Worm (Caenorhabditis elegans) whole organism, L1 larva: ENCODE results near the gene F43D2.6.
A peak's percentile ranks its signal among the peaks of the same experiment; 100 is the strongest.

Experiments
- C34B4.2 ChIP-seq: sonication (generic microtip); optimal IDR thresholded peaks from 2 replicates; lab custom pipeline; 2017; ENCODE audit warnings: mild to moderate bottlenecking, missing genetic modification characterization, missing compliant biosample characterization
- alr-1 ChIP-seq: fragments of 200-800 bp; sonication (Bioruptor generic); optimal IDR thresholded peaks from 2 replicates; lab custom pipeline; 2018; ENCODE audit warnings: borderline replicate concordance, mild to moderate bottlenecking, missing genetic modification characterization, missing compliant biosample characterization
- aly-2 ChIP-seq: fragments of 150-350 bp; optimal IDR thresholded peaks from 2 replicates; lab custom pipeline; 2014; ENCODE audit warnings: missing biosample characterization, missing genetic modification characterization
- blmp-1 ChIP-seq: fragments of 150-350 bp; optimal IDR thresholded peaks from 2 replicates; lab custom pipeline; 2014; ENCODE audit warnings: missing biosample characterization, missing genetic modification characterization
- ceh-90 ChIP-seq: sonication (generic microtip); optimal IDR thresholded peaks from 2 replicates; lab custom pipeline; 2016; ENCODE audit warnings: missing genetic modification characterization, missing compliant biosample characterization
- dpl-1 ChIP-seq, 3 experiments: fragments of 150-350 bp in 2 of 3; sonication (generic microtip) in 1 of 3; optimal IDR thresholded peaks; 2 replicates each; lab custom pipeline; 2014 to 2017; ENCODE audit warnings: missing biosample characterization in 3 of 3, missing genetic modification characterization in 3 of 3, missing genetic modification reagents in 3 of 3
- dsc-1 ChIP-seq: sonication (generic microtip); optimal IDR thresholded peaks from 2 replicates; lab custom pipeline; 2016; ENCODE audit warnings: mild to moderate bottlenecking, missing genetic modification characterization, missing compliant biosample characterization
- efl-1 ChIP-seq, 4 experiments: fragments of 150-350 bp; optimal IDR thresholded peaks in 3 of 4; peaks in 1 of 4; 1 replicate in 1 of 4; 2 replicates in 3 of 4; lab custom pipeline; 2014; ENCODE audit warnings: missing biosample characterization in 2 of 4, missing genetic modification characterization in 2 of 4, missing genetic modification reagents in 2 of 4
- elt-2 ChIP-seq: sonication (generic microtip); optimal IDR thresholded peaks from 2 replicates; lab custom pipeline; 2016; ENCODE audit warnings: missing genetic modification characterization, mild to moderate bottlenecking, inconsistent platforms, missing compliant biosample characterization, missing genetic modification reagents
- ets-5 ChIP-seq: fragments of 200-800 bp; sonication (Bioruptor generic); IDR thresholded peaks from 2 replicates; pipeline ENCODE4 v1.3.6; 2022; ENCODE audit warnings: missing genetic modification characterization, missing compliant biosample characterization
- fkh-8 ChIP-seq: sonication (generic microtip); optimal IDR thresholded peaks from 2 replicates; lab custom pipeline; 2016; ENCODE audit warnings: mild to moderate bottlenecking, missing genetic modification characterization, missing compliant biosample characterization
- fos-1 ChIP-seq: fragments of 150-350 bp; optimal IDR thresholded peaks from 2 replicates; lab custom pipeline; 2014; ENCODE audit warnings: missing biosample characterization, missing genetic modification characterization
- irx-1 ChIP-seq: sonication (generic microtip); optimal IDR thresholded peaks from 2 replicates; lab custom pipeline; 2016; ENCODE audit warnings: missing genetic modification characterization, missing compliant biosample characterization
- isw-1 ChIP-seq: fragments of 200-800 bp; sonication (Bioruptor generic); IDR thresholded peaks from 2 replicates; pipeline ENCODE4 v1.3.6; 2022; ENCODE audit warnings: missing genetic modification characterization, missing compliant biosample characterization
- lin-14 ChIP-seq: fragments of 200-800 bp; sonication (Bioruptor generic); optimal IDR thresholded peaks from 2 replicates; lab custom pipeline; 2018; ENCODE audit warnings: mild to moderate bottlenecking, missing genetic modification characterization, moderate library complexity, missing compliant biosample characterization
- lin-15B ChIP-seq: fragments of 150-350 bp; sonication (generic microtip); optimal IDR thresholded peaks from 3 replicates; lab custom pipeline; 2014; ENCODE audit warnings: missing biosample characterization, missing genetic modification characterization
- lin-35 ChIP-seq, 2 experiments: fragments of 150-350 bp; optimal IDR thresholded peaks; 2 replicates each; lab custom pipeline; 2014; ENCODE audit warnings: missing biosample characterization in 2 of 2, missing genetic modification characterization in 2 of 2, missing genetic modification reagents in 2 of 2
- lir-3 ChIP-seq: sonication (generic microtip); optimal IDR thresholded peaks from 2 replicates; lab custom pipeline; 2016; ENCODE audit warnings: mild to moderate bottlenecking, missing genetic modification characterization, moderate library complexity, missing compliant biosample characterization; ENCODE audit not compliant: poor library complexity
- lsy-2 ChIP-seq, 2 experiments: fragments of 150-350 bp; optimal IDR thresholded peaks; 2 replicates each; lab custom pipeline; 2014; ENCODE audit warnings: missing biosample characterization in 2 of 2, missing genetic modification characterization in 2 of 2
- mef-2 ChIP-seq: fragments of 150-350 bp; optimal IDR thresholded peaks from 2 replicates; lab custom pipeline; 2014; ENCODE audit warnings: missing biosample characterization, missing genetic modification characterization
- nhr-20 ChIP-seq: sonication (generic microtip); optimal IDR thresholded peaks from 2 replicates; lab custom pipeline; 2016; ENCODE audit warnings: mild to moderate bottlenecking, missing genetic modification characterization, missing compliant biosample characterization
- nhr-28 ChIP-seq: fragments of 150-350 bp; optimal IDR thresholded peaks from 2 replicates; lab custom pipeline; 2014; ENCODE audit warnings: missing biosample characterization, missing genetic modification characterization
- nhr-71 ChIP-seq: sonication (generic microtip); optimal IDR thresholded peaks from 2 replicates; lab custom pipeline; 2016; ENCODE audit warnings: mild to moderate bottlenecking, missing genetic modification characterization, moderate library complexity, missing compliant biosample characterization
- nhr-85 ChIP-seq: sonication (generic microtip); peaks from one replicate; lab custom pipeline; 2016; ENCODE audit warnings: missing genetic modification characterization, inconsistent platforms, missing compliant biosample characterization
- pqm-1 ChIP-seq: sonication (generic microtip); optimal IDR thresholded peaks from 3 replicates; lab custom pipeline; 2017; ENCODE audit warnings: missing biosample characterization, missing genetic modification characterization
- rnt-1 ChIP-seq: sonication (generic microtip); optimal IDR thresholded peaks from 2 replicates; lab custom pipeline; 2016; ENCODE audit warnings: mild to moderate bottlenecking, missing genetic modification characterization, moderate library complexity, missing compliant biosample characterization
- skn-1 ChIP-seq: fragments of 150-350 bp; optimal IDR thresholded peaks from 2 replicates; lab custom pipeline; 2014; ENCODE audit warnings: missing biosample characterization, missing genetic modification characterization
- snu-23 ChIP-seq: sonication (generic microtip); optimal IDR thresholded peaks from 2 replicates; lab custom pipeline; 2016; ENCODE audit warnings: missing genetic modification characterization, missing compliant biosample characterization
- sptf-1 ChIP-seq: fragments of 150-350 bp; optimal IDR thresholded peaks from 2 replicates; lab custom pipeline; 2014; ENCODE audit warnings: missing biosample characterization, missing genetic modification characterization
- sup-37 ChIP-seq: fragments of 200-800 bp; sonication (Bioruptor generic); optimal IDR thresholded peaks from 2 replicates; lab custom pipeline; 2018; ENCODE audit warnings: mild to moderate bottlenecking, missing genetic modification characterization, missing compliant biosample characterization
- swsn-7 ChIP-seq: sonication (generic microtip); optimal IDR thresholded peaks from 2 replicates; lab custom pipeline; 2016; ENCODE audit warnings: missing genetic modification characterization, missing compliant biosample characterization
- tbx-2 ChIP-seq: sonication (generic microtip); optimal IDR thresholded peaks from 2 replicates; lab custom pipeline; 2016; ENCODE audit warnings: missing genetic modification characterization, missing compliant biosample characterization
- tlp-1 ChIP-seq: fragments of 150-350 bp; optimal IDR thresholded peaks from 2 replicates; lab custom pipeline; 2014; ENCODE audit warnings: missing biosample characterization, missing genetic modification characterization
- unc-130 ChIP-seq: fragments of 150-350 bp; optimal IDR thresholded peaks from 2 replicates; lab custom pipeline; 2017; ENCODE audit warnings: missing biosample characterization, missing genetic modification characterization, inconsistent platforms
- unc-62 ChIP-seq: fragments of 150-350 bp; optimal IDR thresholded peaks from 2 replicates; lab custom pipeline; 2014; ENCODE audit warnings: missing biosample characterization, missing genetic modification reagents, missing genetic modification characterization
- vab-15 ChIP-seq: sonication (generic microtip); optimal IDR thresholded peaks from 2 replicates; lab custom pipeline; 2017; ENCODE audit warnings: missing genotype, mild to moderate bottlenecking, missing genetic modification characterization, missing compliant biosample characterization

Gene F43D2.6

DNA sequence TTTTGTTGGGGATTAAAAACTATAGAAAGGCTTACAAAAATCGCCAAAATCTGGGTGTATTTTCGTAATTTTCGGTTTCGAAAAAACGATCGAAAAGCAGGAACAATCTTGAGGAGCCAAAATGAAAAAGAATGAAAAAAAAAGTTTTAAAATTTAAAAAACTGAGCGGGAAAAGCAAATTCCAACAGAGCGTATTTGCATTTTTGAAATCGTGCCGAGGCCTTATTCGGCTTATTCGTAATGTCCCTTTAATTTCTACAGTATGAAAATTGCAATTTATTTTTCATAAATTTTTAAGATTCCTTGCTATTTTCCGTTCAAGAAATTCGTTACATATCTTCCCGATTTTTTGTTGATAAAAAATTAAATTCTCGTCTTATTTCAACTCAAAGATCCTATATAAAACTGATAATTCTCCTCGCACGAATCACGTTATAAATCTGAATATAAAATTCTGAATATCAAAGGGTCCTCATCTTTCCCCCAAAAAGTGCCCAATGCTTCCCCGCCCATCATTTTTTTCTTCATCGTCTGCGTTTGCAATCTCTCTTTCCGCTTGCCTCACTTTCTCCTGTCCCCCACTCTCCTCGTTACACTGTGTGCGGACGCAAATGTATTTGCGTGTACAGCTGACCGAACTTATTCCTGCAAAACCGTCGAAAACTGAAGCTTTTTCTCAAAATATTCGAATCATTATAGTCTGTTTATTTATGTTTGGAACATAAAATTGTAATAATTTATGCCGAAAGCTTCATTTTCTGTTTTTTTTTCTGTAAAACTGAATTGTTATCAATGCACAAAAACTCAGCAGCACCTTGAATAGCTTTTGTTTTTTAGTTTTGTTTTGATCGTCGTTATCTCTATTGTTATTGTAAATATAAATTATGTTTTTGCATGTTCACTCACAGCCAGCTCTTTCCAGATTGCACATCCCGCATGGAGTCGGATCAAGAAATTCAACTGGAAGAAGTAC lies 11.1 kb upstream of the F43D2.6 start, which contains the start of the genes rfc-1 and pmp-3:
rfc-1 (minus strand) TSS at position 163 of the 973 bp plus-strand sequence.
pmp-3 (plus strand) TSS at position 923 of the 973 bp plus-strand sequence.
- TF ChIP-seq alr-1 (tag; lab: Kevin White, UChicago) (no peak), dsc-1 (tag; lab: Kevin White, UChicago) (peak; percentile 2), nhr-28 (tag; lab: Kevin White, UChicago) (no peak), tlp-1 (no peak), lin-15B (tag; lab: Kevin White, UChicago) (peak; percentile 29), swsn-7 (peak; percentile 9), aly-2 (tag; lab: Kevin White, UChicago) (no peak), isw-1 (GFP tag; lab: Robert Waterston, UW) (no peak), ets-5 (GFP tag; lab: Robert Waterston, UW) (no peak), lsy-2 (tag; optimal IDR thresholded peaks at IDR 0.05; lab: Kevin White, UChicago) (peak; percentile 7 to 74), dpl-1 (GFP tag; optimal IDR thresholded peaks at IDR 0.05; lab: Kevin White, UChicago) (peak; percentile 82 to 88 (median 86)), lin-35 (GFP tag; optimal IDR thresholded peaks at IDR 0.05; lab: Kevin White, UChicago) (peak; percentile 79 to 93), nhr-71 (tag; lab: Kevin White, UChicago) (peak; percentile 42), unc-130 (peak; percentile 5), efl-1 (optimal IDR thresholded peaks at IDR 0.05; lab: Kevin White, UChicago) (peak; percentile 87 to 93), efl-1 (GFP tag; optimal IDR thresholded peaks at IDR 0.05 in 1 of 2; lab: Kevin White, UChicago) (peak; percentile 88 to 99), irx-1 (tag; lab: Kevin White, UChicago) (peak; percentile 5), rnt-1 (peak; percentile 20), nhr-20 (peak; percentile 30), sup-37 (GFP tag; lab: Kevin White, UChicago) (no peak), snu-23 (GFP tag; lab: Kevin White, UChicago) (peak; percentile 36), pqm-1 (tag; lab: Kevin White, UChicago) (no peak), nhr-85 (tag; lab: Kevin White, UChicago) (peak; percentile 20), skn-1 (peak; percentile 22), fkh-8 (tag; lab: Kevin White, UChicago) (peak; percentile 12), blmp-1 (peak; percentile 93), lin-14 (GFP tag; lab: Kevin White, UChicago) (peak; percentile 42), tbx-2 (tag; lab: Kevin White, UChicago) (peak; percentile 22)

DNA sequence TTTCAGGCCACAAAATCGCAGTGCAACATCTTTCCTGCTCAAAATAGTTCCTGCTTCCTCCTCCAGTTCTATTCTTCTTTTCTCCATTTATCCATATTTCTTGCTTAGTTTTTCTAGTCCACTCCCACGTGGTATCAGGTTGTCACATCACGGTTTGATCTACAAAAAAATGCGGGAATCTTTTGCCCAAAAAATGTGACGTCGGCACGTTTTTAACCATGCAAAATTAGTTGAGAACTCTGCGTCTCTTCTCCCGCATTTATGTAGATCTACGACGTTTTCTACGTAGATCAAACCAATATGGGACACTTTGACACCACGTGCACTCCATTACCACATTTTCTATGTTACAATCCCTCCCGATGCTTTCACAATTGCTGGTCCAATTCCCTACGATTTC lies 7.0 kb upstream of the F43D2.6 start:
- no peak for TF ChIP-seq pqm-1 (tag; lab: Kevin White, UChicago)
- TF ChIP-seq vab-15 (tag; lab: Kevin White, UChicago) = no peak
- TF ChIP-seq nhr-28 (tag; lab: Kevin White, UChicago) = no peak
- TF ChIP-seq isw-1 (GFP tag; lab: Robert Waterston, UW) = no peak
- no peak for TF ChIP-seq sptf-1
- TF ChIP-seq C34B4.2 = no peak
- TF ChIP-seq mef-2 (tag; lab: Kevin White, UChicago) = no peak
- no peak for TF ChIP-seq unc-62
- no peak for TF ChIP-seq fos-1
- TF ChIP-seq lir-3 (tag; lab: Kevin White, UChicago) = no peak

DNA sequence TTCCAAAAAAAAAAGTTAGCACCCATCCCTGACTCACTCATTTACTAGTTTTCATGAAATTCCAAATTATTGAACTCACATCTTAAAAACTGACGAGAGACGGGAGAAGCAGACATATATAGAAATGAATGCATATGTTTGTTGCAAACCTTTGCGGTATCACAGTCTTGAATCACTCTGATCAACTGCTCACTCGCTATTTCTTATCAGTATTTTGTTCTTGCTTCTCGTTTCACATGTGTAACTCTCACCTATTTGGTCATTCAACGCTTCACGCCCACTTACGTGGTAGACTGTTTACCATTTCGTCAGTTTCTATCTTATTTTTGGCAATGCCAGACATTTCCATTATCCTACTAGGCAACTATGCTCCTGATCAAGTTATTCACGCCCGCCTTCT lies 5.8 kb upstream of the F43D2.6 start, which contains the start of gene C54G10.1:
C54G10.1 (plus strand) TSS at position 333 of the 400 bp plus-strand sequence.
- TF ChIP-seq ceh-90 (tag; lab: Kevin White, UChicago) (no peak), lin-35 (GFP tag; optimal IDR thresholded peaks at IDR 0.05; lab: Kevin White, UChicago) (peak in 1 of 2 experiments; percentile 18), alr-1 (tag; lab: Kevin White, UChicago) (no peak), elt-2 (tag; lab: Kevin White, UChicago) (peak; percentile 70)
